Worm (Caenorhabditis elegans): ENCODE data around the gene tgt-2.

tgt-2 gene

ce11 chrV:19050438-19050837, 52.3 kb downstream of the tgt-2 start, which contains the start of gene asp-1:
Gene asp-1 (minus strand): TSS chrV:19050752.
- TF ChIP-seq elt-3 (tag; optimal IDR thresholded peaks at IDR 0.05) (no peak), nhr-28 (tag; optimal IDR thresholded peaks at IDR 0.05) (no peak), ZK546.5 (tag; optimal IDR thresholded peaks at IDR 0.05) (no peak), ztf-4 (tag; optimal IDR thresholded peaks at IDR 0.05) (no peak), ceh-82 (tag; optimal IDR thresholded peaks at IDR 0.05) (no peak), nhr-67 (tag; optimal IDR thresholded peaks at IDR 0.05) (no peak), nhr-23 (tag; optimal IDR thresholded peaks at IDR 0.05) (no peak), mdl-1 (tag; optimal IDR thresholded peaks at IDR 0.05) (no peak), pha-4 (tag; optimal IDR thresholded peaks at IDR 0.05) (no peak), jun-1 (tag; optimal IDR thresholded peaks at IDR 0.05) (no peak), fkh-2 (tag; optimal IDR thresholded peaks at IDR 0.05) (no peak), ceh-28 (tag; optimal IDR thresholded peaks at IDR 0.05) (no peak), skn-1 (tag; optimal IDR thresholded peaks at IDR 0.05) (no peak), egl-27 (tag; optimal IDR thresholded peaks at IDR 0.05) (no peak), snpc-4 (tag; optimal IDR thresholded peaks at IDR 0.05) (no peak), sea-2 (GFP tag; optimal IDR thresholded peaks at IDR 0.05) (no peak), elt-1 (tag; optimal IDR thresholded peaks at IDR 0.05) (no peak), ztf-11 (tag; optimal IDR thresholded peaks at IDR 0.05) (no peak), nhr-77 (tag; optimal IDR thresholded peaks at IDR 0.05) (no peak)

Measured in whole organism, L3 larva.